Worm (Caenorhabditis elegans): Measurements from ENCODE around the gene ZK971.1.

Gene ZK971.1

DNA sequence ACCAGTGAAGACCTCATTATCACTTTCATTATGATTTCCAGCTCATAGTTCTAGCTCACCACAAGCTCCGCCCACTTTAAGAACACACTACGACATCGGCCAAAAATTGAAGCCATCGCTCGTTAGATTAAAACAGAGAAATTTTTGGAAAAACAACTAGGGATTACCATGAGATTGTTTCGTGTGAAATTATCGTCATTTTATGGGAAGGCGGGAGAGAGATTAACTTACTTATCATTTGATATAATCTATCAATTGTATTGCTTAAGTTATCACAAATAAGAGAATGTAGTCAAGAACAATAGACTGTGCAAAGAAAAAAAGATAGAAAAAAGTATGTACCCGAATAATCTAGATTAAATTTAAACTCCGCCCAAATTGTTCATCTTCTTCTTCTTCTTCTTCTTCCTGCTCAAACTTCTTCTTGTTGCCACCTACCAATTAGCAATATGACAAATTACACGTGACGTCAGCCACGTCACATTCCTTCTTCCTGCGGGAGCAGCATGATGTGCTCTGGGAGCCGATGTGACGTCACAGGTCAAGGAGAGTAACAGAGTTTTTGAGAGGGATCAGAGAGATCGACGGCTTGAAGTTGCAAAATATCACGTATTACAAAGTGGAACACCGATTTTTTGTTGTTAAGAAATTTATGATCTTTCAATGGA lies 20.8 kb upstream of the ZK971.1 start, which contains the start of gene nep-26 (continued):
- peak in 1 of 2 experiments; percentile 63 for TF ChIP-seq mdl-1 (tag; optimal IDR thresholded peaks at IDR 0.05)
- TF ChIP-seq lin-14 (GFP tag; optimal IDR thresholded peaks at IDR 0.05), result peak; percentile 81

- TF ChIP-seq elt-2 (tag; optimal IDR thresholded peaks at IDR 0.05), result no peak
- TF ChIP-seq rnt-1 (tag; optimal IDR thresholded peaks at IDR 0.05), result no peak
- TF ChIP-seq vab-15 (tag; optimal IDR thresholded peaks at IDR 0.05), result peak; percentile 23
- TF ChIP-seq nhr-90 (tag; optimal IDR thresholded peaks at IDR 0.05; ENCODE audit: poor library complexity), result peak; percentile 58
- no peak for TF ChIP-seq efl-3 (GFP tag; optimal IDR thresholded peaks at IDR 0.05)
- peak in 1 of 3 experiments; percentile 17 for TF ChIP-seq dpl-1 (GFP tag; optimal IDR thresholded peaks at IDR 0.05)
- TF ChIP-seq blmp-1 (tag; optimal IDR thresholded peaks at IDR 0.05), result peak; percentile 57
- TF ChIP-seq mep-1 (tag; optimal IDR thresholded peaks at IDR 0.05), result no peak
- no peak for TF ChIP-seq grh-1 (GFP tag; IDR thresholded peaks at IDR 0.05)
- TF ChIP-seq ceh-8 (GFP tag; optimal IDR thresholded peaks at IDR 0.05), result no peak
- no peak for TF ChIP-seq fkh-8 (tag; optimal IDR thresholded peaks at IDR 0.05)
- TF ChIP-seq nhr-85 (tag), result peak; percentile 96
- TF ChIP-seq lsy-2 (tag; optimal IDR thresholded peaks at IDR 0.05), result peak in 1 of 2 experiments; percentile 43
- no peak for TF ChIP-seq pqm-1 (tag; optimal IDR thresholded peaks at IDR 0.05)
- no peak for TF ChIP-seq nhr-84 (tag; optimal IDR thresholded peaks at IDR 0.05)
- no peak for TF ChIP-seq nhr-28 (tag; optimal IDR thresholded peaks at IDR 0.05)
- TF ChIP-seq fkh-10 (GFP tag; optimal IDR thresholded peaks at IDR 0.05), result no peak
- no peak for TF ChIP-seq aly-2 (tag; optimal IDR thresholded peaks at IDR 0.05)
- TF ChIP-seq nhr-20 (tag; optimal IDR thresholded peaks at IDR 0.05), result peak; percentile 77
- peak; percentile 71 for TF ChIP-seq nhr-71 (tag; optimal IDR thresholded peaks at IDR 0.05)
- no peak for TF ChIP-seq unc-86 (tag; optimal IDR thresholded peaks at IDR 0.05)
- no peak for TF ChIP-seq xbp-1 (tag; optimal IDR thresholded peaks at IDR 0.05)
- TF ChIP-seq F16B12.6 (tag; optimal IDR thresholded peaks at IDR 0.05), result no peak
- TF ChIP-seq pax-3 (tag; optimal IDR thresholded peaks at IDR 0.05), result no peak
- TF ChIP-seq irx-1 (tag; optimal IDR thresholded peaks at IDR 0.05), result no peak
- TF ChIP-seq mdl-1 (tag; optimal IDR thresholded peaks at IDR 0.05), result peak in 1 of 2 experiments; percentile 48
- TF ChIP-seq ceh-90 (tag; optimal IDR thresholded peaks at IDR 0.05), result no peak
- no peak for TF ChIP-seq lir-3 (tag; optimal IDR thresholded peaks at IDR 0.05; ENCODE audit: poor library complexity)
- no peak for TF ChIP-seq mef-2 (tag; optimal IDR thresholded peaks at IDR 0.05)
- no peak for TF ChIP-seq snpc-4 (tag; optimal IDR thresholded peaks at IDR 0.05)
- TF ChIP-seq nhr-19 (GFP tag; conservative IDR thresholded peaks at IDR 0.05), result peak; percentile 32; the same call in 1 of the 2 replicates
- no peak for TF ChIP-seq pag-3 (tag; optimal IDR thresholded peaks at IDR 0.05; ENCODE audit: borderline replicate concordance, insufficient read depth)
- no peak for TF ChIP-seq ztf-4 (tag; optimal IDR thresholded peaks at IDR 0.05)
- no peak for TF ChIP-seq egl-27 (tag; optimal IDR thresholded peaks at IDR 0.05)
- TF ChIP-seq sptf-1 (tag; optimal IDR thresholded peaks at IDR 0.05), result no peak
- no peak for TF ChIP-seq zip-4 (GFP tag; optimal IDR thresholded peaks at IDR 0.05)
- no peak for TF ChIP-seq aha-1 (tag; optimal IDR thresholded peaks at IDR 0.05)
- TF ChIP-seq swsn-7 (tag; optimal IDR thresholded peaks at IDR 0.05), result no peak
- TF ChIP-seq tbx-2 (tag; optimal IDR thresholded peaks at IDR 0.05), result peak; percentile 37
- no peak for TF ChIP-seq skn-1 (tag; optimal IDR thresholded peaks at IDR 0.05)
- TF ChIP-seq ama-1 (optimal IDR thresholded peaks at IDR 0.05), result no peak
- TF ChIP-seq efl-1 (optimal IDR thresholded peaks at IDR 0.05), result no peak
- TF ChIP-seq efl-1 (GFP tag; optimal IDR thresholded peaks at IDR 0.05 in 1 of 2), result no peak
- no peak for TF ChIP-seq nhr-76 (tag; optimal IDR thresholded peaks at IDR 0.05)
- peak in 2 of 6 experiments; percentile 59 to 92 for TF ChIP-seq elt-3 (tag; optimal IDR thresholded peaks at IDR 0.05)
- no peak for TF ChIP-seq zag-1 (tag; optimal IDR thresholded peaks at IDR 0.05)
- no peak for TF ChIP-seq nhr-12 (tag; optimal IDR thresholded peaks at IDR 0.05)
- TF ChIP-seq snu-23 (GFP tag; optimal IDR thresholded peaks at IDR 0.05), result peak; percentile 51
- no peak for TF ChIP-seq Y116A8C.19 (tag; optimal IDR thresholded peaks at IDR 0.05; ENCODE audit: borderline replicate concordance)
- TF ChIP-seq lin-13 (GFP tag; optimal IDR thresholded peaks at IDR 0.05), result no peak
Observed at ce11 chrII:10294262-10294661, 14.8 kb upstream of the ZK971.1 start.
